Fruit fly (Drosophila melanogaster) whole organism, wandering third instar larva: Measurements from ENCODE around the gene GNBP1.

Experiments used
- Abd-B ChIP-seq: fragments of >200 bp; optimal IDR thresholded peaks from 2 replicates; lab custom pipeline; 2017; ENCODE audit warnings: missing biosample characterization, missing genetic modification characterization
- CG32264 ChIP-seq: fragments of 200-800 bp; sonication (Bioruptor generic); optimal IDR thresholded peaks from 2 replicates; lab custom pipeline; 2016; ENCODE audit warnings: missing biosample characterization, missing genetic modification characterization
- CG9705 ChIP-seq: fragments of 200-800 bp; sonication (Bioruptor generic); optimal IDR thresholded peaks from 2 replicates; lab custom pipeline; 2018; ENCODE audit warnings: missing biosample characterization, mild to moderate bottlenecking, missing genetic modification characterization
- CrebA ChIP-seq: fragments of 200-800 bp; sonication (Bioruptor generic); optimal IDR thresholded peaks from 2 replicates; lab custom pipeline; 2016; ENCODE audit warnings: missing biosample characterization, mild to moderate bottlenecking, missing genetic modification characterization, borderline replicate concordance
- Dif ChIP-seq: fragments of 200-275, 200-300 bp; sonication (Bioruptor generic); optimal IDR thresholded peaks from 2 replicates; lab custom pipeline; 2018; ENCODE audit warnings: missing biosample characterization, missing genetic modification characterization; ENCODE audit not compliant: partially characterized antibody
- GATAd ChIP-seq: sonication (Bioruptor generic); optimal IDR thresholded peaks from 2 replicates; lab custom pipeline; 2016; ENCODE audit warnings: missing biosample characterization, missing genetic modification characterization
- HLH106 ChIP-seq: fragments of 200-800 bp; optimal IDR thresholded peaks from 3 replicates; lab custom pipeline; 2019; ENCODE audit warnings: missing biosample characterization, mild to moderate bottlenecking, missing genetic modification characterization, moderate library complexity
- Hnf4 ChIP-seq: fragments of 200-800 bp; sonication (Bioruptor generic); optimal IDR thresholded peaks from 2 replicates; lab custom pipeline; 2016; ENCODE audit warnings: missing biosample characterization, mild to moderate bottlenecking, missing genetic modification characterization
- Hr78 ChIP-seq: fragments of >200 bp; optimal IDR thresholded peaks from 2 replicates; lab custom pipeline; 2017; ENCODE audit warnings: missing biosample characterization, missing genetic modification characterization
- Hr83 ChIP-seq: fragments of 200-300 bp; sonication (Bioruptor generic); optimal IDR thresholded peaks from 2 replicates; lab custom pipeline; 2016; ENCODE audit warnings: missing biosample characterization, mild to moderate bottlenecking, missing genetic modification characterization, moderate library complexity; ENCODE audit not compliant: poor library complexity, severe bottlenecking
- Jra ChIP-seq: sonication (Bioruptor generic); optimal IDR thresholded peaks from 2 replicates; lab custom pipeline; 2016; ENCODE audit warnings: missing biosample characterization, missing genetic modification characterization
- Mio ChIP-seq: sonication (Bioruptor generic); optimal IDR thresholded peaks from 2 replicates; lab custom pipeline; 2016; ENCODE audit warnings: missing biosample characterization, missing genetic modification characterization
- N ChIP-seq: fragments of >200 bp; optimal IDR thresholded peaks from 2 replicates; lab custom pipeline; 2018; ENCODE audit warnings: missing biosample characterization, missing external identifiers, missing genetic modification characterization
- OdsH ChIP-seq: fragments of 200-800 bp; sonication (Bioruptor generic); optimal IDR thresholded peaks from 2 replicates; lab custom pipeline; 2016; ENCODE audit warnings: missing biosample characterization, mild to moderate bottlenecking, missing genetic modification characterization
- Rel ChIP-seq, 2 experiments: fragments of 200-800 bp; sonication (Bioruptor generic) in 1 of 2; optimal IDR thresholded peaks; 2 replicates in 1 of 2; 3 replicates in 1 of 2; lab custom pipeline; 2016 to 2019; ENCODE audit warnings: mild to moderate bottlenecking in 2 of 2, missing biosample characterization in 2 of 2, missing genetic modification characterization in 2 of 2, moderate library complexity in 1 of 2
- Sp1 ChIP-seq: fragments of 200-800 bp; sonication (Bioruptor generic); optimal IDR thresholded peaks from 3 replicates; lab custom pipeline; 2019; ENCODE audit warnings: missing biosample characterization, mild to moderate bottlenecking, missing genetic modification characterization, moderate library complexity
- Vsx2 ChIP-seq: fragments of 200-300, 225-300 bp; sonication (Bioruptor generic); optimal IDR thresholded peaks from 2 replicates; lab custom pipeline; 2018; ENCODE audit warnings: missing biosample characterization, missing genetic modification characterization; ENCODE audit not compliant: partially characterized antibody
- br ChIP-seq: fragments of 200-800 bp; sonication (Bioruptor generic); optimal IDR thresholded peaks from 2 replicates; lab custom pipeline; 2016; ENCODE audit warnings: missing biosample characterization, missing genetic modification characterization
- dl ChIP-seq, 2 experiments: fragments of 175-275, 200-275 bp in 1 of 2; fragments of 200-275 bp in 1 of 2; sonication (Bioruptor generic); optimal IDR thresholded peaks; lab custom pipeline; 2018; ENCODE audit warnings: mild to moderate bottlenecking in 2 of 2, missing biosample characterization in 2 of 2, missing genetic modification characterization in 2 of 2, moderate library complexity in 2 of 2; ENCODE audit not compliant: partially characterized antibody in 2 of 2, insufficient read depth in 1 of 2
- dmrt93B ChIP-seq: fragments of 200-800 bp; sonication (Bioruptor generic); optimal IDR thresholded peaks from 2 replicates; lab custom pipeline; 2018; ENCODE audit warnings: missing biosample characterization, mild to moderate bottlenecking, missing genetic modification characterization
- ey ChIP-seq: fragments of 200-800 bp; sonication (Bioruptor generic); optimal IDR thresholded peaks from 2 replicates; lab custom pipeline; 2016; ENCODE audit warnings: missing biosample characterization, missing genetic modification characterization
- foxo ChIP-seq, 2 experiments: fragments of 200-800 bp; sonication (Bioruptor generic); optimal IDR thresholded peaks; 2 replicates in 1 of 2; 3 replicates in 1 of 2; lab custom pipeline; 2016 to 2017; ENCODE audit warnings: missing biosample characterization in 2 of 2, missing genetic modification characterization in 2 of 2
- fru ChIP-seq: fragments of 200-800 bp; sonication (Bioruptor generic); optimal IDR thresholded peaks from 3 replicates; lab custom pipeline; 2016; ENCODE audit warnings: missing biosample characterization, mild to moderate bottlenecking, missing genetic modification characterization
- h ChIP-seq: fragments of 200-800 bp; sonication (Bioruptor generic); optimal IDR thresholded peaks from 3 replicates; lab custom pipeline; 2016; ENCODE audit warnings: missing biosample characterization, mild to moderate bottlenecking, missing genetic modification characterization
- lola ChIP-seq: fragments of >200 bp; optimal IDR thresholded peaks from 2 replicates; lab custom pipeline; 2017; ENCODE audit warnings: missing biosample characterization, missing genetic modification characterization
- pan ChIP-seq: fragments of >200 bp; optimal IDR thresholded peaks from 2 replicates; lab custom pipeline; 2017
- psq ChIP-seq: fragments of 200-800 bp; sonication (Bioruptor generic); optimal IDR thresholded peaks from 3 replicates; lab custom pipeline; 2017; ENCODE audit warnings: missing biosample characterization, mild to moderate bottlenecking, missing genetic modification characterization, moderate library complexity
- rgr ChIP-seq: fragments of 200-800 bp; sonication (Bioruptor generic); optimal IDR thresholded peaks from 3 replicates; lab custom pipeline; 2016; ENCODE audit warnings: missing biosample characterization, mild to moderate bottlenecking, missing genetic modification characterization
- sage ChIP-seq: fragments of 200-800 bp; sonication (Bioruptor generic); optimal IDR thresholded peaks from 2 replicates; lab custom pipeline; 2016; ENCODE audit warnings: missing biosample characterization, mild to moderate bottlenecking, missing genetic modification characterization
- sv ChIP-seq: fragments of 200-800 bp; sonication (Bioruptor generic); optimal IDR thresholded peaks from 3 replicates; lab custom pipeline; 2016; ENCODE audit warnings: missing biosample characterization, missing genetic modification characterization
- tai ChIP-seq: sonication (Bioruptor generic); optimal IDR thresholded peaks from 2 replicates; lab custom pipeline; 2016; ENCODE audit warnings: missing biosample characterization, missing genetic modification characterization
- usp ChIP-seq: fragments of >200 bp; optimal IDR thresholded peaks from 2 replicates; lab custom pipeline; 2017; ENCODE audit warnings: missing biosample characterization, missing genetic modification characterization
- woc ChIP-seq: sonication (Bioruptor generic); optimal IDR thresholded peaks from 2 replicates; lab custom pipeline; 2016; ENCODE audit warnings: missing biosample characterization, mild to moderate bottlenecking, missing genetic modification characterization

Gene GNBP1

DNA sequence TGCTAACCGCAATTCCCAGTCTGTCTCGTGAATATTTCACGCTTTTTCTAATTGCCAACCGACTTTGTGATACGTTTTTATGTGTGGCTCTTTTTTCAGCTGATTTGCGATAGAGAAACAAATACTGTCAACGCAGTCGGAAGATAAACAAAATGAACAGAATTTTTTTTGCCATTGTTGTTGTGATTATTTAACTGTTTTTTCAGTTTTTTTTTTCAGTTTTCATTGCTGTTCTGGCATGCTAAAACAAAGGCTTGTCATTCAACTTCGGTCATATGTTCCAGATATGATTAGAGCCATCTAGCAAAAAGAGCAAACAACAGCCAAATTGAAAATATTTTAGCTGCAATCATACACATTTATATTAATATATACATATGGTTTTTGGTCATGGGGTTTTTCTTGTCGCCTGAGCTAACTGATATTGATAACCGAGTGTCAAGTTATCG, 43.4 kb upstream of the GNBP1 start:
- TF ChIP-seq Rel (GFP tag; optimal IDR thresholded peaks at IDR 0.05; lab: Kevin White, UChicago) (no peak), Rel (tag; optimal IDR thresholded peaks at IDR 0.05; lab: Kevin White, UChicago) (peak; percentile 92), GATAd (GFP tag; lab: Kevin White, UChicago) (no peak), usp (GFP tag; lab: Kevin White, UChicago) (no peak), N (no peak), Jra (GFP tag; lab: Kevin White, UChicago) (no peak), CrebA (GFP tag; lab: Kevin White, UChicago) (peak; percentile 53), lola (GFP tag; lab: Kevin White, UChicago) (no peak), CG9705 (GFP tag; lab: Kevin White, UChicago) (no peak)

DNA sequence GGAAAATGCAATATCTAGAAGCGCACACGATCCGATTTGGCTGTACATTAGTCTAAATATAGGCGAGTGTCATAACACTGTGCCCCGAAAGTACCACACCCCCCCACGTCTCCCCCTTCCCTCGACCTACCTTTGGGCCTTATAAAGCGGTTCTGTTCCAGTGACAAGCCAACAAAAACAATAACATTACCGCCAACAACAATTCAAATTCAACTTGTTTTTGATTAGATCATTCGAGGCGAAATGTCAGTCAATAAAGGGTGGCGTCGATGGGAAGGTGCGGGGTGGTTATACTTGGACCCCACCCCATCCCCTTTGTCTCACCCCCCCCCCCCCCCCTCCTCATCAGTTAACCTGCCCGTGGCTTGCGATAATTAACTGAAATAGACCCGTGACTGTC, 42.5 kb upstream of the GNBP1 start:
- TF ChIP-seq Rel (GFP tag; optimal IDR thresholded peaks at IDR 0.05; lab: Kevin White, UChicago) = no peak
- TF ChIP-seq Rel (tag; optimal IDR thresholded peaks at IDR 0.05; lab: Kevin White, UChicago) = peak; percentile 55
- TF ChIP-seq CG32264 (GFP tag; lab: Kevin White, UChicago) = no peak
- TF ChIP-seq Vsx2 (GFP tag; lab: Kevin White, UChicago) = peak; percentile 17

dm6 chr3L:18634792-18635471, 40.7 kb upstream of the GNBP1 start:
- peak in 1 of 2 experiments; percentile 50 for TF ChIP-seq dl (GFP tag; optimal IDR thresholded peaks at IDR 0.05; lab: Kevin White, UChicago; ENCODE audit: insufficient read depth in 1 of 2, partially characterized antibody in 2 of 2)
- no peak for TF ChIP-seq br (GFP tag; lab: Kevin White, UChicago)
- TF ChIP-seq HLH106 (tag; lab: Kevin White, UChicago) = no peak
- TF ChIP-seq foxo (GFP tag; optimal IDR thresholded peaks at IDR 0.05; lab: Kevin White, UChicago) = peak in 1 of 2 experiments; percentile 2
- TF ChIP-seq tai (GFP tag; lab: Kevin White, UChicago) = no peak
- TF ChIP-seq Hr83 = no peak
- no peak for TF ChIP-seq Dif (GFP tag; lab: Kevin White, UChicago)
- TF ChIP-seq Rel (GFP tag; optimal IDR thresholded peaks at IDR 0.05; lab: Kevin White, UChicago) = no peak
- TF ChIP-seq Rel (tag; optimal IDR thresholded peaks at IDR 0.05; lab: Kevin White, UChicago) = peak; percentile 91
- no peak for TF ChIP-seq Vsx2 (GFP tag; lab: Kevin White, UChicago)
- no peak for TF ChIP-seq Mio
- no peak for TF ChIP-seq Hr78 (GFP tag; lab: Kevin White, UChicago)
- no peak for TF ChIP-seq CG32264 (GFP tag; lab: Kevin White, UChicago)
- TF ChIP-seq pan (lab: Kevin White, UChicago) = peak; percentile 28
- no peak for TF ChIP-seq ey
- peak; percentile 11 for TF ChIP-seq OdsH (GFP tag; lab: Kevin White, UChicago)
- TF ChIP-seq Sp1 (GFP tag; lab: Kevin White, UChicago) = peak; percentile 13
- TF ChIP-seq woc (GFP tag; lab: Kevin White, UChicago) = no peak
- no peak for TF ChIP-seq GATAd (GFP tag; lab: Kevin White, UChicago)
- TF ChIP-seq rgr = peak; percentile 3
- TF ChIP-seq dmrt93B = no peak
- TF ChIP-seq Abd-B (GFP tag; lab: Kevin White, UChicago) = no peak
- no peak for TF ChIP-seq sage
- TF ChIP-seq h (GFP tag; lab: Kevin White, UChicago) = peak; percentile 0
- no peak for TF ChIP-seq fru (GFP tag; lab: Kevin White, UChicago)
- no peak for TF ChIP-seq CG9705 (GFP tag; lab: Kevin White, UChicago)
- no peak for TF ChIP-seq usp (GFP tag; lab: Kevin White, UChicago)
- TF ChIP-seq CrebA (GFP tag; lab: Kevin White, UChicago) = no peak
- TF ChIP-seq psq (GFP tag; lab: Kevin White, UChicago) = peak; percentile 9
- TF ChIP-seq lola (GFP tag; lab: Kevin White, UChicago) = no peak
- TF ChIP-seq Hnf4 (GFP tag; lab: Kevin White, UChicago) = no peak
- TF ChIP-seq sv (GFP tag; lab: Kevin White, UChicago) = no peak
